Worm (Caenorhabditis elegans) whole organism, late embryonic: ENCODE measurements around the gene Y43F8B.14.

Experiments used
- F13H6.1 ChIP-seq: sonication (generic microtip); optimal IDR thresholded peaks from 2 replicates; lab custom pipeline; 2016; ENCODE audit warnings: missing genetic modification characterization, missing compliant biosample characterization
- Y22D7AL.16 ChIP-seq: sonication (generic microtip); optimal IDR thresholded peaks from 2 replicates; lab custom pipeline; 2016; ENCODE audit warnings: missing genetic modification characterization, missing compliant biosample characterization
- ahr-1 ChIP-seq: sonication (generic microtip); optimal IDR thresholded peaks from 2 replicates; lab custom pipeline; 2016; ENCODE audit warnings: missing genetic modification characterization, missing compliant biosample characterization
- ama-1 ChIP-seq: fragments of 150-350 bp; optimal IDR thresholded peaks from 2 replicates; lab custom pipeline; 2014
- ceh-14 ChIP-seq: sonication (generic microtip); optimal IDR thresholded peaks from 2 replicates; lab custom pipeline; 2016; ENCODE audit warnings: missing genotype, missing genetic modification characterization, missing compliant biosample characterization
- ceh-19 ChIP-seq: fragments of 200-800 bp; sonication (Bioruptor generic); optimal IDR thresholded peaks from 2 replicates; lab custom pipeline; 2018; ENCODE audit warnings: mild to moderate bottlenecking, missing genetic modification characterization, missing compliant biosample characterization
- ceh-22 ChIP-seq: sonication (generic microtip); optimal IDR thresholded peaks from 2 replicates; lab custom pipeline; 2017; ENCODE audit warnings: missing biosample characterization, missing genetic modification characterization
- ceh-24 ChIP-seq: sonication (generic microtip); optimal IDR thresholded peaks from 2 replicates; lab custom pipeline; 2016; ENCODE audit warnings: mild to moderate bottlenecking, missing genetic modification characterization, missing compliant biosample characterization
- ceh-31 ChIP-seq: sonication (generic microtip); optimal IDR thresholded peaks from 2 replicates; lab custom pipeline; 2016; ENCODE audit warnings: missing genetic modification characterization, missing compliant biosample characterization
- ceh-34 ChIP-seq: sonication (generic microtip); optimal IDR thresholded peaks from 2 replicates; lab custom pipeline; 2016; ENCODE audit warnings: mild to moderate bottlenecking, missing genetic modification characterization, missing compliant biosample characterization
- ceh-45 ChIP-seq: fragments of 200-800 bp; sonication (Bioruptor generic); IDR thresholded peaks from 2 replicates; pipeline ENCODE4 v1.3.6; 2022; ENCODE audit warnings: missing genetic modification reagents, missing genetic modification characterization, missing compliant biosample characterization
- ceh-48 ChIP-seq: sonication (generic microtip); optimal IDR thresholded peaks from 2 replicates; lab custom pipeline; 2016; ENCODE audit warnings: missing genetic modification characterization, inconsistent platforms, missing compliant biosample characterization
- ceh-6 ChIP-seq: fragments of 200-800 bp; sonication (Bioruptor generic); optimal IDR thresholded peaks from 2 replicates; lab custom pipeline; 2018; ENCODE audit warnings: mild to moderate bottlenecking, missing genetic modification characterization, missing compliant biosample characterization
- che-1 ChIP-seq: sonication (generic microtip); optimal IDR thresholded peaks from 2 replicates; lab custom pipeline; 2016; ENCODE audit warnings: mild to moderate bottlenecking, missing genetic modification characterization, missing compliant biosample characterization
- dmd-4 ChIP-seq: sonication (generic microtip); optimal IDR thresholded peaks from 2 replicates; lab custom pipeline; 2016; ENCODE audit warnings: borderline replicate concordance, missing genetic modification characterization, missing compliant biosample characterization
- ets-4 ChIP-seq: sonication (generic microtip); optimal IDR thresholded peaks from 2 replicates; lab custom pipeline; 2016; ENCODE audit warnings: missing genetic modification characterization, missing compliant biosample characterization
- eyg-1 ChIP-seq: sonication (generic microtip); optimal IDR thresholded peaks from 2 replicates; lab custom pipeline; 2016; ENCODE audit warnings: missing genotype, missing genetic modification characterization, missing compliant biosample characterization
- gmeb-2 ChIP-seq: sonication (generic microtip); optimal IDR thresholded peaks from 2 replicates; lab custom pipeline; 2016; ENCODE audit warnings: missing genetic modification characterization, inconsistent platforms, missing compliant biosample characterization
- hlh-13 ChIP-seq: fragments of 200-800 bp; sonication (Bioruptor generic); optimal IDR thresholded peaks from 2 replicates; lab custom pipeline; 2018; ENCODE audit warnings: mild to moderate bottlenecking, missing genetic modification characterization, missing compliant biosample characterization
- hlh-6 ChIP-seq: sonication (generic microtip); optimal IDR thresholded peaks from 2 replicates; lab custom pipeline; 2016; ENCODE audit warnings: missing genotype, missing genetic modification characterization, missing compliant biosample characterization
- hlh-8 ChIP-seq: sonication (generic microtip); optimal IDR thresholded peaks from 2 replicates; lab custom pipeline; 2016; ENCODE audit warnings: missing genotype, missing genetic modification characterization, missing compliant biosample characterization
- madf-2 ChIP-seq: sonication (generic microtip); optimal IDR thresholded peaks from 2 replicates; lab custom pipeline; 2017; ENCODE audit warnings: missing genetic modification characterization, missing compliant biosample characterization
- nfya-1 ChIP-seq: sonication (generic microtip); optimal IDR thresholded peaks from 2 replicates; lab custom pipeline; 2017; ENCODE audit warnings: missing genetic modification characterization, mild to moderate bottlenecking, missing compliant biosample characterization, antibody characterized with exemption, moderate library complexity
- odd-2 ChIP-seq: sonication (generic microtip); optimal IDR thresholded peaks from 2 replicates; lab custom pipeline; 2017; ENCODE audit warnings: antibody characterized with exemption, mild to moderate bottlenecking, missing genetic modification characterization, missing compliant biosample characterization
- pat-9 ChIP-seq: fragments of 200-800 bp; sonication (Bioruptor generic); optimal IDR thresholded peaks from 2 replicates; lab custom pipeline; 2018; ENCODE audit warnings: mild to moderate bottlenecking, missing genetic modification characterization, moderate library complexity, missing compliant biosample characterization
- pha-2 ChIP-seq: sonication (generic microtip); optimal IDR thresholded peaks from 2 replicates; lab custom pipeline; 2017; ENCODE audit warnings: mild to moderate bottlenecking, missing genetic modification characterization, missing compliant biosample characterization
- pha-4 ChIP-seq: fragments of 150-350 bp; optimal IDR thresholded peaks from 2 replicates; lab custom pipeline; 2018; ENCODE audit warnings: missing biosample characterization, missing genetic modification reagents, missing genetic modification characterization
- rnt-1 ChIP-seq: sonication (generic microtip); optimal IDR thresholded peaks from 2 replicates; lab custom pipeline; 2016; ENCODE audit warnings: missing genetic modification characterization, missing compliant biosample characterization
- sdc-2 ChIP-seq: sonication (generic microtip); optimal IDR thresholded peaks from 2 replicates; lab custom pipeline; 2016; ENCODE audit warnings: missing genotype, missing genetic modification characterization, missing compliant biosample characterization
- sox-2 ChIP-seq: fragments of 200-800 bp; sonication (Bioruptor generic); IDR thresholded peaks from 2 replicates; pipeline ENCODE4 v1.3.6; 2022; ENCODE audit warnings: missing genetic modification reagents, missing genetic modification characterization, missing compliant biosample characterization
- sox-4 ChIP-seq: sonication (generic microtip); optimal IDR thresholded peaks from 2 replicates; lab custom pipeline; 2017; ENCODE audit warnings: mild to moderate bottlenecking, missing genetic modification characterization, inconsistent platforms, missing compliant biosample characterization
- syd-9 ChIP-seq: sonication (generic microtip); optimal IDR thresholded peaks from 2 replicates; lab custom pipeline; 2016; ENCODE audit warnings: mild to moderate bottlenecking, missing genetic modification characterization, moderate library complexity, missing compliant biosample characterization
- unc-3 ChIP-seq, 2 experiments: fragments of 200-800 bp in 1 of 2; sonication (Bioruptor generic) in 1 of 2; sonication (generic microtip) in 1 of 2; conservative IDR thresholded peaks in 1 of 2; optimal IDR thresholded peaks in 1 of 2; 2 replicates each; pipeline versions ENCODE4 v1.3.6 to Lab custom; 2016 to 2022; ENCODE audit warnings: missing compliant biosample characterization in 2 of 2, missing genetic modification characterization in 2 of 2, missing genetic modification reagents in 1 of 2
- unc-42 ChIP-seq: sonication (generic microtip); optimal IDR thresholded peaks from 2 replicates; lab custom pipeline; 2016; ENCODE audit warnings: missing genotype, missing genetic modification characterization, missing compliant biosample characterization
- unc-55 ChIP-seq: sonication (generic microtip); optimal IDR thresholded peaks from 2 replicates; lab custom pipeline; 2017; ENCODE audit warnings: missing biosample characterization, missing genetic modification reagents, missing genetic modification characterization
- unc-86 ChIP-seq: sonication (generic microtip); optimal IDR thresholded peaks from 2 replicates; lab custom pipeline; 2016; ENCODE audit warnings: missing genetic modification characterization, missing compliant biosample characterization
- zip-5 ChIP-seq: sonication (generic microtip); optimal IDR thresholded peaks from 2 replicates; lab custom pipeline; 2016; ENCODE audit warnings: missing genetic modification characterization, missing compliant biosample characterization
- ztf-16 ChIP-seq: sonication (generic microtip); optimal IDR thresholded peaks from 2 replicates; lab custom pipeline; 2017; ENCODE audit warnings: missing genetic modification characterization, missing compliant biosample characterization

Y43F8B.14 gene

ce11 chrV:19410663-19411062, 45.1 kb downstream of the Y43F8B.14 start, which contains the start of gene C25F9.5:
C25F9.5 (minus strand) TSS chrV:19410857.
- TF ChIP-seq ceh-24 (tag; lab: Kevin White, UChicago) (no peak), hlh-6 (no peak), unc-3 (GFP tag; conservative IDR thresholded peaks at IDR 0.05; lab: Robert Waterston, UW) (no peak), unc-3 (tag; optimal IDR thresholded peaks at IDR 0.05; lab: Kevin White, UChicago) (no peak), zip-5 (tag; lab: Kevin White, UChicago) (no peak), gmeb-2 (tag; lab: Kevin White, UChicago) (no peak), pha-4 (tag; lab: Kevin White, UChicago) (no peak), sox-2 (GFP tag; lab: Robert Waterston, UW) (no peak)

ce11 chrV:19405276-19405815, 50.4 kb downstream of the Y43F8B.14 start, which contains the start of the genes C25F9.6 and C25F9.10:
C25F9.6 (minus strand) TSS chrV:19405326.
C25F9.10 (plus strand) TSS chrV:19405729.
- no peak for TF ChIP-seq hlh-8
- TF ChIP-seq che-1 (tag; lab: Kevin White, UChicago), result no peak
- TF ChIP-seq ceh-45 (GFP tag; lab: Robert Waterston, UW), result no peak
- no peak for TF ChIP-seq ceh-22 (tag; lab: Kevin White, UChicago)
- TF ChIP-seq F13H6.1, result no peak
- TF ChIP-seq zip-5 (tag; lab: Kevin White, UChicago), result no peak
- no peak for TF ChIP-seq sox-4 (tag; lab: Kevin White, UChicago)
- no peak for TF ChIP-seq sox-2 (GFP tag; lab: Robert Waterston, UW)
- TF ChIP-seq unc-86 (tag; lab: Kevin White, UChicago), result no peak
- no peak for TF ChIP-seq nfya-1 (tag; lab: Kevin White, UChicago)
- TF ChIP-seq ahr-1 (tag; lab: Kevin White, UChicago), result no peak
- TF ChIP-seq rnt-1 (tag; lab: Kevin White, UChicago), result no peak
- no peak for TF ChIP-seq ceh-6 (GFP tag; lab: Kevin White, UChicago)
- TF ChIP-seq unc-42 (tag; lab: Kevin White, UChicago), result no peak
- TF ChIP-seq ceh-19, result no peak

ce11 chrV:19403619-19404018, 52.2 kb downstream of the Y43F8B.14 start:
- TF ChIP-seq ets-4 (tag; lab: Kevin White, UChicago) (no peak), pat-9 (no peak), ztf-16 (no peak), sdc-2 (tag; lab: Kevin White, UChicago) (no peak), pha-2 (tag; lab: Kevin White, UChicago) (no peak), ceh-48 (tag; lab: Kevin White, UChicago) (no peak), unc-55 (no peak), syd-9 (tag; lab: Kevin White, UChicago) (no peak), ceh-14 (tag; lab: Kevin White, UChicago) (no peak), odd-2 (tag; lab: Kevin White, UChicago) (no peak), Y22D7AL.16 (tag; lab: Kevin White, UChicago) (no peak), dmd-4 (tag; lab: Kevin White, UChicago) (no peak), ceh-34 (tag; lab: Kevin White, UChicago) (no peak), ceh-31 (tag; lab: Kevin White, UChicago) (no peak), ceh-19 (no peak), rnt-1 (tag; lab: Kevin White, UChicago) (no peak)
- TF ChIP-seq, all 69 proteins: peak for 0

- no peak for TF ChIP-seq zip-5 (tag; lab: Kevin White, UChicago)
- TF ChIP-seq ama-1 (lab: Kevin White, UChicago), result no peak
- no peak for TF ChIP-seq sox-4 (tag; lab: Kevin White, UChicago)
- TF ChIP-seq eyg-1 (tag; lab: Kevin White, UChicago), result no peak
- TF ChIP-seq hlh-13 (GFP tag; lab: Kevin White, UChicago), result no peak
- no peak for TF ChIP-seq gmeb-2 (tag; lab: Kevin White, UChicago)
- no peak for TF ChIP-seq madf-2 (tag; lab: Kevin White, UChicago)
- no peak for TF ChIP-seq ahr-1 (tag; lab: Kevin White, UChicago)
- no peak for TF ChIP-seq ceh-34 (tag; lab: Kevin White, UChicago)
- no peak for TF ChIP-seq unc-55
- TF ChIP-seq syd-9 (tag; lab: Kevin White, UChicago), result no peak
- no peak for TF ChIP-seq odd-2 (tag; lab: Kevin White, UChicago)
Observed at ce11 chrV:19402855-19403254, 52.9 kb downstream of the Y43F8B.14 start, which contains the start of gene C25F9.12. C25F9.12 (minus strand) TSS chrV:19402955.
